Worm (Caenorhabditis elegans) whole organism, late embryonic: ENCODE measurements around the gene dnj-25.

ENCODE experiments used
- C08G9.2 ChIP-seq: sonication (generic microtip); optimal IDR thresholded peaks from 2 replicates; lab custom pipeline; 2016; ENCODE audit warnings: mild to moderate bottlenecking, missing genetic modification characterization, moderate library complexity, missing compliant biosample characterization
- F13H6.1 ChIP-seq: sonication (generic microtip); optimal IDR thresholded peaks from 2 replicates; lab custom pipeline; 2016; ENCODE audit warnings: missing genetic modification characterization, missing compliant biosample characterization
- K02D7.2 ChIP-seq: sonication (generic microtip); optimal IDR thresholded peaks from 2 replicates; lab custom pipeline; 2017; ENCODE audit warnings: mild to moderate bottlenecking, missing genetic modification characterization, missing compliant biosample characterization
- K09A11.1 ChIP-seq: sonication (generic microtip); optimal IDR thresholded peaks from 2 replicates; lab custom pipeline; 2017; ENCODE audit warnings: antibody characterized with exemption, mild to moderate bottlenecking, missing genetic modification characterization, missing compliant biosample characterization; ENCODE audit not compliant: insufficient read depth
- ceh-18 ChIP-seq: sonication (generic microtip); optimal IDR thresholded peaks from 2 replicates; lab custom pipeline; 2016; ENCODE audit warnings: missing genetic modification characterization, missing compliant biosample characterization
- ceh-19 ChIP-seq: fragments of 200-800 bp; sonication (Bioruptor generic); optimal IDR thresholded peaks from 2 replicates; lab custom pipeline; 2018; ENCODE audit warnings: mild to moderate bottlenecking, missing genetic modification characterization, missing compliant biosample characterization
- ceh-2 ChIP-seq: sonication (generic microtip); optimal IDR thresholded peaks from 2 replicates; lab custom pipeline; 2016; ENCODE audit warnings: missing genotype, missing genetic modification characterization, missing compliant biosample characterization
- ceh-22 ChIP-seq: sonication (generic microtip); optimal IDR thresholded peaks from 2 replicates; lab custom pipeline; 2017; ENCODE audit warnings: missing biosample characterization, missing genetic modification characterization
- ceh-24 ChIP-seq: sonication (generic microtip); optimal IDR thresholded peaks from 2 replicates; lab custom pipeline; 2016; ENCODE audit warnings: mild to moderate bottlenecking, missing genetic modification characterization, missing compliant biosample characterization
- ceh-30 ChIP-seq: fragments of 150-350 bp; optimal IDR thresholded peaks from 2 replicates; lab custom pipeline; 2014; ENCODE audit warnings: missing biosample characterization, missing genetic modification characterization
- ceh-31 ChIP-seq: sonication (generic microtip); optimal IDR thresholded peaks from 2 replicates; lab custom pipeline; 2016; ENCODE audit warnings: missing genetic modification characterization, missing compliant biosample characterization
- ceh-34 ChIP-seq: sonication (generic microtip); optimal IDR thresholded peaks from 2 replicates; lab custom pipeline; 2016; ENCODE audit warnings: mild to moderate bottlenecking, missing genetic modification characterization, missing compliant biosample characterization
- ceh-9 ChIP-seq: sonication (generic microtip); optimal IDR thresholded peaks from 2 replicates; lab custom pipeline; 2016; ENCODE audit warnings: mild to moderate bottlenecking, missing genetic modification characterization, inconsistent platforms, missing compliant biosample characterization
- dve-1 ChIP-seq: sonication (generic microtip); optimal IDR thresholded peaks from 2 replicates; lab custom pipeline; 2017; ENCODE audit warnings: antibody characterized with exemption, mild to moderate bottlenecking, missing genetic modification characterization, missing compliant biosample characterization
- elt-2 ChIP-seq: sonication (generic microtip); optimal IDR thresholded peaks from 2 replicates; lab custom pipeline; 2016; ENCODE audit warnings: missing genetic modification reagents, missing genetic modification characterization, missing compliant biosample characterization
- eyg-1 ChIP-seq: sonication (generic microtip); optimal IDR thresholded peaks from 2 replicates; lab custom pipeline; 2016; ENCODE audit warnings: missing genotype, missing genetic modification characterization, missing compliant biosample characterization
- fax-1 ChIP-seq: sonication (generic microtip); optimal IDR thresholded peaks from 2 replicates; lab custom pipeline; 2016; ENCODE audit warnings: missing genotype, missing genetic modification characterization, missing compliant biosample characterization
- fkh-10 ChIP-seq: fragments of 150-350 bp; optimal IDR thresholded peaks from 2 replicates; lab custom pipeline; 2014; ENCODE audit warnings: missing biosample characterization, missing genetic modification reagents, missing genetic modification characterization
- hlh-13 ChIP-seq: fragments of 200-800 bp; sonication (Bioruptor generic); optimal IDR thresholded peaks from 2 replicates; lab custom pipeline; 2018; ENCODE audit warnings: mild to moderate bottlenecking, missing genetic modification characterization, missing compliant biosample characterization
- hlh-6 ChIP-seq: sonication (generic microtip); optimal IDR thresholded peaks from 2 replicates; lab custom pipeline; 2016; ENCODE audit warnings: missing genotype, missing genetic modification characterization, missing compliant biosample characterization
- lim-6 ChIP-seq: sonication (generic microtip); optimal IDR thresholded peaks from 2 replicates; lab custom pipeline; 2016; ENCODE audit warnings: missing genetic modification characterization, missing compliant biosample characterization
- lin-11 ChIP-seq: fragments of 200-800 bp; sonication (Bioruptor generic); optimal IDR thresholded peaks from 2 replicates; lab custom pipeline; 2018; ENCODE audit warnings: mild to moderate bottlenecking, missing genetic modification characterization, missing compliant biosample characterization
- mec-3 ChIP-seq: sonication (generic microtip); optimal IDR thresholded peaks from 2 replicates; lab custom pipeline; 2016; ENCODE audit warnings: borderline replicate concordance, missing genetic modification characterization, missing compliant biosample characterization
- nfya-1 ChIP-seq: sonication (generic microtip); optimal IDR thresholded peaks from 2 replicates; lab custom pipeline; 2017; ENCODE audit warnings: missing genetic modification characterization, mild to moderate bottlenecking, missing compliant biosample characterization, antibody characterized with exemption, moderate library complexity
- nhr-232 ChIP-seq: sonication (generic microtip); optimal IDR thresholded peaks from 2 replicates; lab custom pipeline; 2016; ENCODE audit warnings: missing genetic modification characterization, missing compliant biosample characterization
- npax-4 ChIP-seq: sonication (generic microtip); optimal IDR thresholded peaks from 2 replicates; lab custom pipeline; 2016; ENCODE audit warnings: missing genetic modification characterization, missing compliant biosample characterization
- odd-2 ChIP-seq: sonication (generic microtip); optimal IDR thresholded peaks from 2 replicates; lab custom pipeline; 2017; ENCODE audit warnings: antibody characterized with exemption, mild to moderate bottlenecking, missing genetic modification characterization, missing compliant biosample characterization
- pag-3 ChIP-seq: sonication (generic microtip); optimal IDR thresholded peaks from 2 replicates; lab custom pipeline; 2016; ENCODE audit warnings: missing compliant biosample characterization, missing genetic modification characterization, borderline replicate concordance
- pat-9 ChIP-seq: fragments of 200-800 bp; sonication (Bioruptor generic); optimal IDR thresholded peaks from 2 replicates; lab custom pipeline; 2018; ENCODE audit warnings: mild to moderate bottlenecking, missing genetic modification characterization, moderate library complexity, missing compliant biosample characterization
- pha-4 ChIP-seq: fragments of 150-350 bp; optimal IDR thresholded peaks from 2 replicates; lab custom pipeline; 2018; ENCODE audit warnings: missing biosample characterization, missing genetic modification reagents, missing genetic modification characterization
- rnt-1 ChIP-seq: sonication (generic microtip); optimal IDR thresholded peaks from 2 replicates; lab custom pipeline; 2016; ENCODE audit warnings: missing genetic modification characterization, missing compliant biosample characterization
- sox-2 ChIP-seq: fragments of 200-800 bp; sonication (Bioruptor generic); IDR thresholded peaks from 2 replicates; pipeline ENCODE4 v1.3.6; 2022; ENCODE audit warnings: missing genetic modification reagents, missing genetic modification characterization, missing compliant biosample characterization
- sox-4 ChIP-seq: sonication (generic microtip); optimal IDR thresholded peaks from 2 replicates; lab custom pipeline; 2017; ENCODE audit warnings: mild to moderate bottlenecking, missing genetic modification characterization, inconsistent platforms, missing compliant biosample characterization
- tbx-2 ChIP-seq: sonication (generic microtip); optimal IDR thresholded peaks from 2 replicates; lab custom pipeline; 2016; ENCODE audit warnings: missing genetic modification characterization, missing compliant biosample characterization
- ttx-3 ChIP-seq: sonication (generic microtip); optimal IDR thresholded peaks from 2 replicates; lab custom pipeline; 2016; ENCODE audit warnings: missing genetic modification reagents, missing genetic modification characterization, missing compliant biosample characterization
- unc-42 ChIP-seq: sonication (generic microtip); optimal IDR thresholded peaks from 2 replicates; lab custom pipeline; 2016; ENCODE audit warnings: missing genotype, missing genetic modification characterization, missing compliant biosample characterization
- ztf-16 ChIP-seq: sonication (generic microtip); optimal IDR thresholded peaks from 2 replicates; lab custom pipeline; 2017; ENCODE audit warnings: missing genetic modification characterization, missing compliant biosample characterization

Gene dnj-25

DNA sequence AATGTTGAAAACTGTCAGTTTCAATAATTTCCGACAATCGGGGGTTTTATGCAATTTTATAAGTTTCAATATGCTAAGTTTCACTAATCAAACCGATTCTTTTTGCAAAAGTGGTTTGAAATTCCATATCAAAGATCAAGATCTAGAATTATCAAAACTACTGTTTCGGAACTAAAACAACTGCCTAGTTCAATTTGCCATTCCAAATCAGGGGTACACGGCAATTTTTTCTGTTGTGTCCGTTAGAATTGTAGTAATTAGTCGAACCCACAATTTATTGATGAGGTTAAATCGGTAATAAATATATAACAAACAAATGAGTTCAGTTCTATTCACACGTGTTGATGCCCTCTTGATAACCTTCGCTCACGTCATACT lies 41.7 kb upstream of the dnj-25 start:
- TF ChIP-seq C08G9.2 (no peak), ttx-3 (tag; lab: Kevin White, UChicago) (no peak), lim-6 (no peak), hlh-6 (tag; lab: Kevin White, UChicago) (no peak), ceh-18 (tag; lab: Kevin White, UChicago) (no peak), dve-1 (tag; lab: Kevin White, UChicago) (no peak), rnt-1 (tag; lab: Kevin White, UChicago) (no peak), elt-2 (tag; lab: Kevin White, UChicago) (no peak)
- TF ChIP-seq, all 69 proteins: peak for 0

DNA sequence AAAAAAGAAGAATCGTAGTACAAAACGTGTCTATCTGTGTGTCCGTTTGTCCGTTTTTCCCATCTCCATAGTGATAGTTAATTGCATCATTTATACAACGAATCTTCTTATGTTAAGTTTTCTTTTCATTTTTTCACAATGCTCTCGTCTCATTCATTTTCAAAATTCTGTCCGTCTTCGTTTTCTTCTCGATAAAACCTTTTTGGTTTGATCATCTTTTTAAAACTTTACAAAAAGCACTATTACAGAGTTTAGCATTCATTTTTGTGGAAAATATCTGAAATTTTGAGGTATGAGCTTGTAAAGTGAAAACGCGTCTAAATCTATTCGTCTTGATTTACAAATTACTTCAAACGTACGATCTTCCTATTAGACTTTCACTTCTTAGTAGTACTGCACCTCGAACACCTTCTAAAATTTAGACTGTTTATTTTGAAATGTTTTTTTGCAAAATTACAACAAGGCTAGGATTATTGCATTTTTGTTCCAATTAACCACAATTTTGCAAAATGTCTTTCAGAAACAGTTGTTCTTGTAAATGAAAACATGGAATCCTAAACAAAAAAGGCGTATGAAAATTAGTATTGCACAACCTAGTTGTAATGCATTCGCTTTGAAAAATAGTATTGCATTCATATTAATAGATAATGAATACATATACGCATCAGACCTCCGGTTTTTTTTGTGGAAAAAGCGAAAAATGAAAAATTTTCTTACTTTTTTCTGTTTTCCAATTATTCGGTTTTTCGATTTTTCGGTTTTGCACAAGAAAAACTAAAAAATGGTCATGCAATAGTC lies 41.1 kb upstream of the dnj-25 start:
- TF ChIP-seq fax-1 (no peak), hlh-13 (GFP tag; lab: Kevin White, UChicago) (no peak), nfya-1 (no peak), ceh-2 (tag; lab: Kevin White, UChicago) (no peak), fkh-10 (GFP tag; lab: Kevin White, UChicago) (no peak)

DNA sequence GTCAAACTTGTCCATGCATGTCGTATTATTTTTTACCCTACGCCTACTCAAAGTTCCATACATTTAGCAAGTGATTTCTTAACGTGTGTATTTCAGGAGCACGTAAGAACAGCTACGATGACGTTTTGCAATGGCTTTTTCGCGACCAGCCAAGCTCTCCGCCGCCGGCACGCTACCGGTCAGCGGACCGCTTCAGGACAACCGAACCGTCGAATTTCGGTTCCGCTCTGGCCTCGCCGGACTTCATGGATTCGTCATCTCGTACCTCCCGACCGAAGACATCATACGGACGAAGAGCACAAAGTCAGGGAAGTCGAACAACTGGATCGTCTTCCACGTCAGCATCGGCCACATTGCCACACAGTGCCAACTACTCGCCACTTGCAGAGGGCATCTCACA lies 39.5 kb upstream of the dnj-25 start:
- TF ChIP-seq K09A11.1 (tag; lab: Kevin White, UChicago) (no peak), npax-4 (tag; lab: Kevin White, UChicago) (no peak), tbx-2 (tag; lab: Kevin White, UChicago) (no peak), K02D7.2 (tag; lab: Kevin White, UChicago) (no peak), hlh-6 (tag; lab: Kevin White, UChicago) (no peak), ceh-22 (tag; lab: Kevin White, UChicago) (no peak), pag-3 (tag; lab: Kevin White, UChicago) (no peak), ceh-18 (tag; lab: Kevin White, UChicago) (no peak), elt-2 (tag; lab: Kevin White, UChicago) (no peak), mec-3 (no peak)

DNA sequence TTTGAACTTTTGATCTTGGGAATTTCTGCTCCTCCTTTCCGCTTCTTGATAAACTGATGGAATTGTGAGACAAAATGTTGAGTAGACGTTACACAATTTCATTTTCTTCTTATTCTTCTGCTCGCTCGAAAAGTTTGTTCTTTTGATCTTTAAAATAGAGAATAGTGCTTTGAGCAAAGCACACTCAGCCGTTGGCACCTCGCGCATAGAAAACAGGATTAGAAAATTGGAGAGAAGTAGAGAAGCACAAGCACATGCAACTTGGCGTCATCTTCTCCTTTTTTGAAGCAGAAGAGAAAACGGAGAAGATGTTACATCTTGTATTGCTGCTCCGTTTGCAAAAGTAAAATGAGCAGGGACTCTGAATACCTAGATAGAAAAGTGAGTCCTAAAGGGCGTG lies 38.0 kb upstream of the dnj-25 start:
- TF ChIP-seq tbx-2 (tag; lab: Kevin White, UChicago) (peak; percentile 2), K09A11.1 (tag; lab: Kevin White, UChicago) (peak; percentile 21), npax-4 (tag; lab: Kevin White, UChicago) (no peak), ceh-18 (tag; lab: Kevin White, UChicago) (peak; percentile 20), unc-42 (tag; lab: Kevin White, UChicago) (peak; percentile 99), elt-2 (tag; lab: Kevin White, UChicago) (no peak), pat-9 (no peak), nfya-1 (peak; percentile 48), nhr-232 (tag; lab: Kevin White, UChicago) (no peak), ceh-31 (tag; lab: Kevin White, UChicago) (peak; percentile 53)
- TF ChIP-seq, all 69 proteins: peak for 6

- TF ChIP-seq ceh-30 (tag; lab: Kevin White, UChicago) = no peak
- no peak for TF ChIP-seq lin-11 (tag; lab: Kevin White, UChicago)
- no peak for TF ChIP-seq odd-2 (tag; lab: Kevin White, UChicago)
- TF ChIP-seq ceh-19 (GFP tag; lab: Kevin White, UChicago) = no peak
- TF ChIP-seq tbx-2 (tag; lab: Kevin White, UChicago) = no peak
- no peak for TF ChIP-seq sox-2 (GFP tag; lab: Robert Waterston, UW)
- TF ChIP-seq ceh-31 (tag; lab: Kevin White, UChicago) = no peak
- no peak for TF ChIP-seq F13H6.1
- no peak for TF ChIP-seq unc-42 (tag; lab: Kevin White, UChicago)
- TF ChIP-seq ceh-9 (tag; lab: Kevin White, UChicago) = no peak
- TF ChIP-seq ceh-24 (tag; lab: Kevin White, UChicago) = no peak
- no peak for TF ChIP-seq eyg-1 (tag; lab: Kevin White, UChicago)
- no peak for TF ChIP-seq pha-4 (tag; lab: Kevin White, UChicago)
- no peak for TF ChIP-seq sox-4 (tag; lab: Kevin White, UChicago)
- TF ChIP-seq ceh-34 (tag; lab: Kevin White, UChicago) = no peak
- TF ChIP-seq ztf-16 (tag; lab: Kevin White, UChicago) = no peak
- no peak for TF ChIP-seq fkh-10 (GFP tag; lab: Kevin White, UChicago)
These were observed 37.3 kb upstream of the dnj-25 start for ce11 chrV:20781346-20781952.
